Worm (Caenorhabditis elegans) whole organism, L4 larva: ENCODE data around the gene mans-4.

Experiments used
- aha-1 ChIP-seq: fragments of 150-350 bp; peaks from one replicate; lab custom pipeline; 2014; ENCODE audit warnings: missing biosample characterization, missing genetic modification characterization
- daf-16 ChIP-seq, 3 experiments: sonication (generic microtip); optimal IDR thresholded peaks; 2 replicates each; lab custom pipeline; 2016 to 2017; ENCODE audit warnings: missing genetic modification characterization in 3 of 3, missing genetic modification reagents in 3 of 3, mild to moderate bottlenecking in 2 of 3, missing compliant biosample characterization in 2 of 3, missing biosample characterization in 1 of 3, moderate library complexity in 1 of 3
- dpl-1 ChIP-seq: fragments of 150-350 bp; optimal IDR thresholded peaks from 2 replicates; lab custom pipeline; 2014; ENCODE audit warnings: missing biosample characterization, missing genetic modification reagents, missing genetic modification characterization
- egl-27 ChIP-seq: sonication (generic microtip); optimal IDR thresholded peaks from 3 replicates; lab custom pipeline; 2017; ENCODE audit warnings: missing biosample characterization, missing genetic modification reagents, missing genetic modification characterization
- fos-1 ChIP-seq: fragments of 150-350 bp; optimal IDR thresholded peaks from 2 replicates; lab custom pipeline; 2014; ENCODE audit warnings: missing biosample characterization, missing genetic modification characterization
- lin-1 ChIP-seq: fragments of 200-800 bp; sonication (Bioruptor generic); IDR thresholded peaks from 2 replicates; pipeline ENCODE4 v1.3.6; 2022; ENCODE audit warnings: missing genetic modification reagents, missing genetic modification characterization, missing compliant biosample characterization
- nhr-25 ChIP-seq: sonication (generic microtip); optimal IDR thresholded peaks from 2 replicates; lab custom pipeline; 2017; ENCODE audit warnings: missing genetic modification characterization, mild to moderate bottlenecking, missing compliant biosample characterization, antibody characterized with exemption, moderate library complexity, borderline replicate concordance; ENCODE audit not compliant: insufficient read depth
- pha-4 ChIP-seq, 2 experiments: fragments of 150-350 bp in 1 of 2; fragments of 200-800 bp in 1 of 2; sonication (Bioruptor generic) in 1 of 2; IDR thresholded peaks in 1 of 2; optimal IDR thresholded peaks in 1 of 2; 2 replicates each; pipeline versions ENCODE4 v1.3.6 to Lab custom; 2014 to 2022; ENCODE audit warnings: missing genetic modification characterization in 2 of 2, missing genetic modification reagents in 2 of 2, missing biosample characterization in 1 of 2, missing compliant biosample characterization in 1 of 2
- snpc-1.2 ChIP-seq: fragments of 200-800 bp; sonication (Bioruptor generic); IDR thresholded peaks from 2 replicates; pipeline ENCODE4 v1.3.6; 2022; ENCODE audit warnings: missing genetic modification reagents, missing genetic modification characterization, missing compliant biosample characterization
- unc-62 ChIP-seq, 3 experiments: fragments of 150-350 bp in 1 of 3; sonication (generic microtip); optimal IDR thresholded peaks in 2 of 3; peaks in 1 of 3; 1 replicate in 1 of 3; 2 replicates in 2 of 3; lab custom pipeline; 2014 to 2017; ENCODE audit warnings: missing biosample characterization in 3 of 3, missing genetic modification characterization in 3 of 3, missing genetic modification reagents in 3 of 3, missing genotype in 1 of 3
- vab-7 ChIP-seq: fragments of 200-800 bp; sonication (Bioruptor generic); IDR thresholded peaks from 2 replicates; pipeline ENCODE4 v1.3.6; 2022; ENCODE audit warnings: missing genetic modification reagents, missing genetic modification characterization, missing compliant biosample characterization
- zfp-2 ChIP-seq: sonication (generic microtip); optimal IDR thresholded peaks from 2 replicates; lab custom pipeline; 2016; ENCODE audit warnings: mild to moderate bottlenecking, missing genetic modification characterization, missing compliant biosample characterization

Gene mans-4

DNA sequence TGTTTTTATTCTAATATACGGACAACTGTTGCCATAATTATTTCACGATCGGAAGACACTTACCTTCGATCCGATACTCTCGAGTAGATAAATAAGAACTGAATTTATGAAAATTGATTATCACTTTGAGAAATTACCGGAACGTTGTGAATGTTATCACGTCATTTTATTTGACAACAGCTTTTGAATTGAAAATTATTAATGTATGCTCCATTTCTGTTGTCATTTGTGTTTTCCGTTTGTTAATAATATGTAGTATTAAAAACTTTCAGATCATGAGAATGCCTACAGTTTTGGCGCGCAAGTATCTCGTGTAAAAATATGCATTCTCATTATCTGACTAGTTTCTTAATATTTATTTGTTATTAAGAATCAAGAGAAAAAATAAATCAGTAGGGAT is 44.0 kb downstream of the mans-4 start, which contains the start of gene C53D6.10:
Gene C53D6.10, minus strand, starts transcription at position 101 of the 400 bp plus-strand sequence.
- TF ChIP-seq egl-27 (tag; lab: Kevin White, UChicago) (no peak), lin-1 (GFP tag; lab: Robert Waterston, UW) (no peak), pha-4 (GFP tag; IDR thresholded peaks at IDR 0.05; lab: Robert Waterston, UW) (no peak), pha-4 (tag; optimal IDR thresholded peaks at IDR 0.05; lab: Kevin White, UChicago) (no peak), zfp-2 (no peak), vab-7 (GFP tag; lab: Robert Waterston, UW) (no peak), snpc-1.2 (GFP tag; lab: Robert Waterston, UW) (no peak), nhr-25 (tag; lab: Kevin White, UChicago) (no peak), dpl-1 (GFP tag; lab: Kevin White, UChicago) (no peak)
- TF ChIP-seq, all 104 proteins: peak for 0

ce11 chrIV:9032550-9032949 is 45.8 kb downstream of the mans-4 start, which contains the start of gene C53D6.6:
TSS of gene C53D6.6 (minus strand) at chrIV:9032667.
- TF ChIP-seq unc-62 (GFP tag; optimal IDR thresholded peaks at IDR 0.05 in 1 of 2; lab: Kevin White, UChicago) (peak in 1 of 2 experiments; percentile 6), unc-62 (tag; optimal IDR thresholded peaks at IDR 0.05; lab: Kevin White, UChicago) (no peak), fos-1 (tag; lab: Kevin White, UChicago) (no peak), aha-1 (tag; lab: Kevin White, UChicago) (peak; percentile 26), daf-16 (GFP tag; optimal IDR thresholded peaks at IDR 0.05; lab: Kevin White, UChicago) (no peak), daf-16 (tag; optimal IDR thresholded peaks at IDR 0.05; lab: Kevin White, UChicago) (peak; percentile 68), pha-4 (GFP tag; IDR thresholded peaks at IDR 0.05; lab: Robert Waterston, UW) (no peak), pha-4 (tag; optimal IDR thresholded peaks at IDR 0.05; lab: Kevin White, UChicago) (peak; percentile 4)
